Fruit fly (Drosophila melanogaster): ENCODE results near the gene CG42692.
A peak's percentile ranks its signal among the peaks of the same experiment; 100 is the strongest.

The CG42692 gene

DNA sequence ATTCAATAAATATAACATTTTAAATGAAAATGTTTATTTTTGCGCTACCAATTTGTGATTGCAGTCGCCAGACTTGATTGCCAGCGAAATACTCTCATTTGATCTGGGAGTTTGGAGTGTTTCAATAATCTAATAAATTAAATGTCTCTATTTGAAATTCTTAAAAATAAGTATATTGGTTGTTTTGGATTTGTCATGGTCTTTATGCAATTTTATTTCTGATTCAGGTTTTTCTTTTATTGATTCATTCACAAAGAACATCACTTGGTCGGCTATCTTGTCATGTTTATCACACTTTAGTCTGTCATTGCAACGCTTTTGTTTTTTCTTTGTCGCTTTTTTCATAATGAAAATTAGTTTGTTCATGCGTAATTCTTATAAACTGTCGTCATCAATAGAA is 8.9 kb upstream of the CG42692 start (continued):
- TF ChIP-seq Lpt (GFP tag; optimal IDR thresholded peaks at IDR 0.05) (no peak), achi (GFP tag; optimal IDR thresholded peaks at IDR 0.05) (peak; percentile 24), dsx (GFP tag; optimal IDR thresholded peaks at IDR 0.05; ENCODE audit: poor library complexity, severe bottlenecking) (no peak), CG6854 (GFP tag; optimal IDR thresholded peaks at IDR 0.05) (no peak), CG10669 (GFP tag; optimal IDR thresholded peaks at IDR 0.05) (no peak), CG6808 (GFP tag; optimal IDR thresholded peaks at IDR 0.05) (no peak), CG31627 (GFP tag; optimal IDR thresholded peaks at IDR 0.05) (peak; percentile 36), Hr39 (GFP tag; optimal IDR thresholded peaks at IDR 0.05) (no peak)

DNA sequence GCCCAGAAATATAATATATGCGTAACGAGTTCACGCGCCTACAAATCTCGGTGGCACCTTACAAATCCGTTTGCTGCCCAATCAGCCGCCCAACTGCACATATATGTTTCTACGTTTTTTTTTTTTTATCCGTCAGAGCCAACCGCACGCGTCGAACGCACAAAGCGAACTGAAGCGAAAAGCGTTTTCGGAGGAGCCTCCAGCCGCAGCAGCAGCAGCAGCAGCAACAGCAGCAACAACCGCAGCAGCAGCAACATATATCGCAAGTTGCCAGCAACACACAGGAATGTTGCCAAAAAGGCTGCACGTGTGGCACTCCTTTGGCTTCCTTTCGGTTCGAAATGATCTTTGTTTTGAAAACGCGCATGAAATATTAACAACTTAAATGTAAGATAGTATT is 6.8 kb upstream of the CG42692 start, which contains the start of gene rk:
Gene rk, minus strand, starts transcription at position 171 of the 400 bp plus-strand sequence.
- TF ChIP-seq CG6163 (GFP tag; IDR thresholded peaks at IDR 0.05) (0 out of 3 replicates have a peak, but pooled peaks have one; percentile 33), Met (GFP tag; optimal IDR thresholded peaks at IDR 0.05) (peak; percentile 18), svp (GFP tag) (peak; percentile 22), dsx (GFP tag; optimal IDR thresholded peaks at IDR 0.05; ENCODE audit: poor library complexity, severe bottlenecking) (peak; percentile 7), CG10631 (GFP tag; optimal IDR thresholded peaks at IDR 0.05) (no peak), achi (GFP tag; optimal IDR thresholded peaks at IDR 0.05) (no peak), CG3919 (GFP tag; optimal IDR thresholded peaks at IDR 0.05) (peak; percentile 38), Eip78C (GFP tag) (peak; percentile 56)

DNA sequence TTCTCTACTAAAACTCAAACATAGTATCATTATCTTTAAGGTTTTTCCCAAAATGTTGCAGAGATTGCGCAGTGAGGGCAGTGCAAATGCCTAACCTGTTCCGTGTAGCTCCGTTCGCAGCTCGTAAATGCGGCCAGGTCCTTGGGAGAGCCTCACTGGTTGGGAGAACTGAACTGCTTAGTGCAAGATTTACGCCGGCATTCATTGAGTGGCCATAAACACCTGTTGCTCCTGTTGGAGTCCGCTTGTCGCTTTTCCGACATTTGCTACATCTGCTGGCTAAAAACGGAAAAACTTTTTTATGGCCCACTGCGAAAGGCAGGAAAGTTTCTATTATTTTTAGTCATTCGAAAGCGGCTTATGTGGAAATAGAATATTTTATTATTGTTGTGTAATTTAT is 6.0 kb upstream of the CG42692 start:
- TF ChIP-seq CG8319 (GFP tag; optimal IDR thresholded peaks at IDR 0.05) = no peak
- no peak for TF ChIP-seq CG34406 (GFP tag; optimal IDR thresholded peaks at IDR 0.05)
- no peak for TF ChIP-seq svp (GFP tag)
- TF ChIP-seq Met (GFP tag; optimal IDR thresholded peaks at IDR 0.05) = no peak
- no peak for TF ChIP-seq Blimp-1 (GFP tag; optimal IDR thresholded peaks at IDR 0.05)
- no peak for TF ChIP-seq CG4318 (GFP tag; optimal IDR thresholded peaks at IDR 0.05)
- no peak for TF ChIP-seq spab (GFP tag; optimal IDR thresholded peaks at IDR 0.05)
- no peak for TF ChIP-seq cyc (GFP tag; optimal IDR thresholded peaks at IDR 0.05)
- TF ChIP-seq CG6276 (GFP tag; optimal IDR thresholded peaks at IDR 0.05) = no peak
- no peak for TF ChIP-seq fd85E (GFP tag; optimal IDR thresholded peaks at IDR 0.05)
- TF ChIP-seq esn (GFP tag; optimal IDR thresholded peaks at IDR 0.05) = no peak
- TF ChIP-seq CG6854 (GFP tag; optimal IDR thresholded peaks at IDR 0.05) = no peak
- no peak for TF ChIP-seq fd59A (GFP tag; optimal IDR thresholded peaks at IDR 0.05)
- TF ChIP-seq CG6792 (GFP tag; optimal IDR thresholded peaks at IDR 0.05) = no peak
- no peak for TF ChIP-seq Ets96B (tag; optimal IDR thresholded peaks at IDR 0.05)
- TF ChIP-seq Sox15 (GFP tag; optimal IDR thresholded peaks at IDR 0.05) = no peak
- no peak for TF ChIP-seq fkh (GFP tag; optimal IDR thresholded peaks at IDR 0.05)
- TF ChIP-seq CG8119 (GFP tag; IDR thresholded peaks at IDR 0.05) = no peak

DNA sequence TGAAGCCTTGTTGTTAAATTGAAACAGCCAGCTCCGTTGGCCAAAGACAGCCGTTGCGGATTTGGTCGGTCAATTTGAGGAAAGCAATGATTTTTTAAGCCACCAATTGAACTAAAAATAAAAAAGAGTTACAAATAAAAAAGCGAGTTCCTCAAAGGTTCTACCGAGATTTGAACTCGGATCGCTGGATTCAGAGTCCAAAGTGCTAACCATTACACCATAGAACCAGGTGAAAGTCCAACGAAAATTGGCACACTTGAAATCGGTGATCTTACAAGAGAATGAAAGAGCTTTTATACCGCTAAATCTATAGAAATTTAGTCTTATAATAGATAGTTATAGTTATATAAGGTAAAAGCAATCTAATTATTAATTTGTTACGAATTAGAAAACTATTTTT is 2.5 kb downstream of the CG42692 start:
- TF ChIP-seq Eip78C (GFP tag) (no peak), svp (GFP tag) (peak; percentile 70), CG9139 (GFP tag; optimal IDR thresholded peaks at IDR 0.05) (peak; percentile 7), Blimp-1 (GFP tag; optimal IDR thresholded peaks at IDR 0.05) (no peak)

DNA sequence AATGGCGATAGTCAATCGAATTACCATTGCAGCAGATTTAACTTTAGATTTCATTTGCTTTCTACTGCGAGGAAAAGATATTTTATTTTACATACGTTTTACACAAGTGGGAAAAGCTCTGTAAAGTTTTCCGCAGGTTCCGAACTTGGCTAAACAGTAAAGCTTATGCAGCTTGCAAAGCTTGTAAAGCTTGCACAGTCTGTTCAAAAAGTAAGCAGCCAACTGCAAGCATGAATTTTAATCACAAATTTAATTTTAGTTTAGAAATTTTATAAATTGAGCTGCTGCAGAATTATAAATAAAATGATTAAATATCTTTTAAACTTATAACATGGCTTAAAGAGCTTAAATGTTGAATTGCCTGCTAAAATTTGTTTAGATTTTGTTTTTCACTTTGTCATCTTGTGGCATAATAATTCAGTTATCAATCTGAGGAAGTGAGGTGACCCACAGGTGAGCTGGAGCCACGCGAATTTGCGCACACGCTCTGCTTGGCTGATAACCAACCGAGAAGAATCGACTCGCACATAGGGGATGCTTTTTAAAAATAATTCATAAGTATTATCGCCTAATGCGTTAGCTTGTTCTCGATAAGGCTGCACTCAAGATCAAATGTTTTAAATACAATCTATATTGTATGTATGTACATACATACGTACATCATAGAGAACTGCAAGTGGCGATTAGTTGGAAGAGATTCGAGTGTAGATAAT is 3.8 kb downstream of the CG42692 start:
- no peak for TF ChIP-seq CG6808 (GFP tag; optimal IDR thresholded peaks at IDR 0.05)
- no peak for TF ChIP-seq CG6854 (GFP tag; optimal IDR thresholded peaks at IDR 0.05)
- TF ChIP-seq spab (GFP tag; optimal IDR thresholded peaks at IDR 0.05) = no peak
- TF ChIP-seq eg (GFP tag; IDR thresholded peaks at IDR 0.05) = no peak; the same call in 1 of the 3 replicates
- no peak for TF ChIP-seq dsx (GFP tag; optimal IDR thresholded peaks at IDR 0.05; ENCODE audit: poor library complexity, severe bottlenecking)
- peak; percentile 26 for TF ChIP-seq OdsH (GFP tag; optimal IDR thresholded peaks at IDR 0.05)
- TF ChIP-seq Met (GFP tag; optimal IDR thresholded peaks at IDR 0.05) = peak; percentile 48
- no peak for TF ChIP-seq net (GFP tag; optimal IDR thresholded peaks at IDR 0.05)
- no peak for TF ChIP-seq salr (GFP tag; optimal IDR thresholded peaks at IDR 0.05)
- TF ChIP-seq achi (GFP tag; optimal IDR thresholded peaks at IDR 0.05) = no peak
- TF ChIP-seq CG10631 (GFP tag; optimal IDR thresholded peaks at IDR 0.05) = no peak
- TF ChIP-seq esn (GFP tag; optimal IDR thresholded peaks at IDR 0.05) = peak; percentile 16
- TF ChIP-seq Ets21C (GFP tag; optimal IDR thresholded peaks at IDR 0.05) = no peak
- TF ChIP-seq CG10669 (GFP tag; optimal IDR thresholded peaks at IDR 0.05) = peak; percentile 17
- no peak for TF ChIP-seq CG34406 (GFP tag; optimal IDR thresholded peaks at IDR 0.05)
- TF ChIP-seq CG11762 (GFP tag; optimal IDR thresholded peaks at IDR 0.05; ENCODE audit: insufficient read depth) = no peak
- no peak for TF ChIP-seq fd59A (GFP tag; optimal IDR thresholded peaks at IDR 0.05)
- no peak for TF ChIP-seq Sox102F (GFP tag; optimal IDR thresholded peaks at IDR 0.05)
- TF ChIP-seq Lpt (GFP tag; optimal IDR thresholded peaks at IDR 0.05) = no peak
- TF ChIP-seq CG6792 (GFP tag; optimal IDR thresholded peaks at IDR 0.05) = no peak
- peak; percentile 9 for TF ChIP-seq Ets96B (tag; optimal IDR thresholded peaks at IDR 0.05)
- TF ChIP-seq CG15336 (GFP tag; IDR thresholded peaks at IDR 0.05) = no peak
- TF ChIP-seq Eip93F (GFP tag; optimal IDR thresholded peaks at IDR 0.05) = no peak
- no peak for TF ChIP-seq CG32006 (GFP tag; optimal IDR thresholded peaks at IDR 0.05)
- peak; percentile 2 for TF ChIP-seq Hr39 (GFP tag; optimal IDR thresholded peaks at IDR 0.05)
